Worm (Caenorhabditis elegans) whole organism, L4 larva: ENCODE data around the gene gtl-1.
"Not testable (repeated sequence)": the region's sequence is repeated elsewhere in the genome, so short reads cannot be mapped to it uniquely, and the experiment has no call there.

ENCODE experiments used
- arid-1 ChIP-seq: fragments of 200-800 bp; sonication (Bioruptor generic); conservative IDR thresholded peaks from 2 replicates; pipeline ENCODE4 v1.3.6; 2022; ENCODE audit warnings: missing genetic modification reagents, missing genetic modification characterization, missing compliant biosample characterization
- egl-27 ChIP-seq: sonication (generic microtip); optimal IDR thresholded peaks from 3 replicates; lab custom pipeline; 2017; ENCODE audit warnings: missing biosample characterization, missing genetic modification reagents, missing genetic modification characterization
- ztf-11 ChIP-seq: fragments of 150-350 bp; optimal IDR thresholded peaks from 2 replicates; lab custom pipeline; 2014; ENCODE audit warnings: missing biosample characterization, missing genetic modification characterization

DNA sequence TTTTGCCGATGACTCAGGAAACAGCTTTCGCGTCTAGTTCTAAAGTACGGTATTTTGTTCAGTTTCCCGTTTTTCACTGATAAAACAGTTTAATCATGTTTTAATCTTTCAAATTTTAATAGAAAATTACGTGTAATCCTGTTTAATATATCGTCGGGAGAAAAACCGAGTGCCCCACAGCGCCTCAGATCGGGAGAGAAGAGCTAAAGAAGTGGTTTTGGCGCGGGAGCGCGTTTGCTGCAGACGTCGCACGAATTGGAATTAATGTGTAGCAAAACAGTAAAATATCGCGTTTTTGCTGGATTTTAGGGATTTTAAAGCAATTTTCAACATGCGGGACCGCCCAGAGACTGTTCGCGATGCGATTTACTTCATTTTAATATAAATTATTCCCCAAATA, 58.7 kb downstream of the gtl-1 start:
- TF ChIP-seq ztf-11; arid-1 (GFP tag; lab: Robert Waterston, UW); egl-27 (tag; lab: Kevin White, UChicago): not testable (repeated sequence)
